Fruit fly (Drosophila melanogaster) whole organism, wandering third instar larva: ENCODE results near the gene Fur2.

Experiments used
- Abd-B ChIP-seq: fragments of >200 bp; optimal IDR thresholded peaks from 2 replicates; lab custom pipeline; 2017; ENCODE audit warnings: missing biosample characterization, missing genetic modification characterization
- CG32264 ChIP-seq: fragments of 200-800 bp; sonication (Bioruptor generic); optimal IDR thresholded peaks from 2 replicates; lab custom pipeline; 2016; ENCODE audit warnings: missing biosample characterization, missing genetic modification characterization
- CG9705 ChIP-seq: fragments of 200-800 bp; sonication (Bioruptor generic); optimal IDR thresholded peaks from 2 replicates; lab custom pipeline; 2018; ENCODE audit warnings: missing biosample characterization, mild to moderate bottlenecking, missing genetic modification characterization
- CrebA ChIP-seq: fragments of 200-800 bp; sonication (Bioruptor generic); optimal IDR thresholded peaks from 2 replicates; lab custom pipeline; 2016; ENCODE audit warnings: missing biosample characterization, mild to moderate bottlenecking, missing genetic modification characterization, borderline replicate concordance
- Dfd ChIP-seq: fragments of >200 bp; optimal IDR thresholded peaks from 2 replicates; lab custom pipeline; 2017; ENCODE audit warnings: missing biosample characterization, missing genetic modification characterization
- Dif ChIP-seq: fragments of 200-275, 200-300 bp; sonication (Bioruptor generic); optimal IDR thresholded peaks from 2 replicates; lab custom pipeline; 2018; ENCODE audit warnings: missing biosample characterization, missing genetic modification characterization; ENCODE audit not compliant: partially characterized antibody
- GATAd ChIP-seq: sonication (Bioruptor generic); optimal IDR thresholded peaks from 2 replicates; lab custom pipeline; 2016; ENCODE audit warnings: missing biosample characterization, missing genetic modification characterization
- HLH106 ChIP-seq: fragments of 200-800 bp; optimal IDR thresholded peaks from 3 replicates; lab custom pipeline; 2019; ENCODE audit warnings: missing biosample characterization, mild to moderate bottlenecking, missing genetic modification characterization, moderate library complexity
- Hnf4 ChIP-seq: fragments of 200-800 bp; sonication (Bioruptor generic); optimal IDR thresholded peaks from 2 replicates; lab custom pipeline; 2016; ENCODE audit warnings: missing biosample characterization, mild to moderate bottlenecking, missing genetic modification characterization
- Hr78 ChIP-seq: fragments of >200 bp; optimal IDR thresholded peaks from 2 replicates; lab custom pipeline; 2017; ENCODE audit warnings: missing biosample characterization, missing genetic modification characterization
- Jra ChIP-seq: sonication (Bioruptor generic); optimal IDR thresholded peaks from 2 replicates; lab custom pipeline; 2016; ENCODE audit warnings: missing biosample characterization, missing genetic modification characterization
- Mio ChIP-seq: sonication (Bioruptor generic); optimal IDR thresholded peaks from 2 replicates; lab custom pipeline; 2016; ENCODE audit warnings: missing biosample characterization, missing genetic modification characterization
- Myc ChIP-seq: fragments of >200 bp; optimal IDR thresholded peaks from 2 replicates; lab custom pipeline; 2017
- N ChIP-seq: fragments of >200 bp; optimal IDR thresholded peaks from 2 replicates; lab custom pipeline; 2018; ENCODE audit warnings: missing biosample characterization, missing external identifiers, missing genetic modification characterization
- OdsH ChIP-seq: fragments of 200-800 bp; sonication (Bioruptor generic); optimal IDR thresholded peaks from 2 replicates; lab custom pipeline; 2016; ENCODE audit warnings: missing biosample characterization, mild to moderate bottlenecking, missing genetic modification characterization
- Rel ChIP-seq, 2 experiments: fragments of 200-800 bp; sonication (Bioruptor generic) in 1 of 2; optimal IDR thresholded peaks; 2 replicates in 1 of 2; 3 replicates in 1 of 2; lab custom pipeline; 2016 to 2019; ENCODE audit warnings: mild to moderate bottlenecking in 2 of 2, missing biosample characterization in 2 of 2, missing genetic modification characterization in 2 of 2, moderate library complexity in 1 of 2
- Sp1 ChIP-seq: fragments of 200-800 bp; sonication (Bioruptor generic); optimal IDR thresholded peaks from 3 replicates; lab custom pipeline; 2019; ENCODE audit warnings: missing biosample characterization, mild to moderate bottlenecking, missing genetic modification characterization, moderate library complexity
- Vsx2 ChIP-seq: fragments of 200-300, 225-300 bp; sonication (Bioruptor generic); optimal IDR thresholded peaks from 2 replicates; lab custom pipeline; 2018; ENCODE audit warnings: missing biosample characterization, missing genetic modification characterization; ENCODE audit not compliant: partially characterized antibody
- br ChIP-seq: fragments of 200-800 bp; sonication (Bioruptor generic); optimal IDR thresholded peaks from 2 replicates; lab custom pipeline; 2016; ENCODE audit warnings: missing biosample characterization, missing genetic modification characterization
- brk ChIP-seq: fragments of 200-800 bp; sonication (Bioruptor generic); optimal IDR thresholded peaks from 2 replicates; lab custom pipeline; 2016; ENCODE audit warnings: missing biosample characterization, mild to moderate bottlenecking, missing genetic modification characterization
- dl ChIP-seq, 2 experiments: fragments of 175-275, 200-275 bp in 1 of 2; fragments of 200-275 bp in 1 of 2; sonication (Bioruptor generic); optimal IDR thresholded peaks; lab custom pipeline; 2018; ENCODE audit warnings: mild to moderate bottlenecking in 2 of 2, missing biosample characterization in 2 of 2, missing genetic modification characterization in 2 of 2, moderate library complexity in 2 of 2; ENCODE audit not compliant: partially characterized antibody in 2 of 2, insufficient read depth in 1 of 2
- dmrt93B ChIP-seq: fragments of 200-800 bp; sonication (Bioruptor generic); optimal IDR thresholded peaks from 2 replicates; lab custom pipeline; 2018; ENCODE audit warnings: missing biosample characterization, mild to moderate bottlenecking, missing genetic modification characterization
- dsf ChIP-seq: sonication (Bioruptor generic); optimal IDR thresholded peaks from 2 replicates; lab custom pipeline; 2016; ENCODE audit warnings: missing biosample characterization, missing genetic modification characterization, borderline replicate concordance
- ey ChIP-seq: fragments of 200-800 bp; sonication (Bioruptor generic); optimal IDR thresholded peaks from 2 replicates; lab custom pipeline; 2016; ENCODE audit warnings: missing biosample characterization, missing genetic modification characterization
- foxo ChIP-seq, 2 experiments: fragments of 200-800 bp; sonication (Bioruptor generic); optimal IDR thresholded peaks; 2 replicates in 1 of 2; 3 replicates in 1 of 2; lab custom pipeline; 2016 to 2017; ENCODE audit warnings: missing biosample characterization in 2 of 2, missing genetic modification characterization in 2 of 2
- fru ChIP-seq: fragments of 200-800 bp; sonication (Bioruptor generic); optimal IDR thresholded peaks from 3 replicates; lab custom pipeline; 2016; ENCODE audit warnings: missing biosample characterization, mild to moderate bottlenecking, missing genetic modification characterization
- h ChIP-seq: fragments of 200-800 bp; sonication (Bioruptor generic); optimal IDR thresholded peaks from 3 replicates; lab custom pipeline; 2016; ENCODE audit warnings: missing biosample characterization, mild to moderate bottlenecking, missing genetic modification characterization
- jim ChIP-seq: fragments of 175-275, 200-325 bp; sonication (Bioruptor generic); optimal IDR thresholded peaks from 2 replicates; lab custom pipeline; 2016; ENCODE audit warnings: missing biosample characterization, mild to moderate bottlenecking, missing genetic modification characterization
- lola ChIP-seq: fragments of >200 bp; optimal IDR thresholded peaks from 2 replicates; lab custom pipeline; 2017; ENCODE audit warnings: missing biosample characterization, missing genetic modification characterization
- pan ChIP-seq: fragments of >200 bp; optimal IDR thresholded peaks from 2 replicates; lab custom pipeline; 2017
- rgr ChIP-seq: fragments of 200-800 bp; sonication (Bioruptor generic); optimal IDR thresholded peaks from 3 replicates; lab custom pipeline; 2016; ENCODE audit warnings: missing biosample characterization, mild to moderate bottlenecking, missing genetic modification characterization
- sage ChIP-seq: fragments of 200-800 bp; sonication (Bioruptor generic); optimal IDR thresholded peaks from 2 replicates; lab custom pipeline; 2016; ENCODE audit warnings: missing biosample characterization, mild to moderate bottlenecking, missing genetic modification characterization
- sv ChIP-seq: fragments of 200-800 bp; sonication (Bioruptor generic); optimal IDR thresholded peaks from 3 replicates; lab custom pipeline; 2016; ENCODE audit warnings: missing biosample characterization, missing genetic modification characterization
- tai ChIP-seq: sonication (Bioruptor generic); optimal IDR thresholded peaks from 2 replicates; lab custom pipeline; 2016; ENCODE audit warnings: missing biosample characterization, missing genetic modification characterization
- usp ChIP-seq: fragments of >200 bp; optimal IDR thresholded peaks from 2 replicates; lab custom pipeline; 2017; ENCODE audit warnings: missing biosample characterization, missing genetic modification characterization
- woc ChIP-seq: sonication (Bioruptor generic); optimal IDR thresholded peaks from 2 replicates; lab custom pipeline; 2016; ENCODE audit warnings: missing biosample characterization, mild to moderate bottlenecking, missing genetic modification characterization

The Fur2 gene

DNA sequence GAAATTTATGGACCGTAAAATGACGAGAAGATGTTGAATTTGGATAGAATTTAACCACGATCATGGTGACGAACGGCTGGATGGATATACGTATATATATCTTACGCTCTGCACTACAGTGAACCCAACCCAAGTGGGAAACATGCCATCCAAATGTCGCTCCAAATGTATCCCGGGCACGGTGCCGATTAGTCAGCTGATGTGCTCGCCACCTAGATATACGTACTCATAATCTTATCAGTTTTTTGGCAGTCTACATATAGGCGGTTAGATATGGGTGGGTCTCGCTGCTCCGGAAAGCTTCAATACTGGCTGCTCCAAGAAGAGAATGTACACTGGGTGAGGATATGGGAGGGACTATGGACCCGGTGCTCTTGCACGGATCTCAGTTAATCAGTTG lies 33.2 kb downstream of the Fur2 start:
- TF ChIP-seq CG9705 (GFP tag; lab: Kevin White, UChicago) (no peak), Jra (GFP tag; lab: Kevin White, UChicago) (no peak), dmrt93B (GFP tag; lab: Kevin White, UChicago) (no peak), h (GFP tag; lab: Kevin White, UChicago) (no peak), dsf (GFP tag; lab: Kevin White, UChicago) (no peak), usp (GFP tag; lab: Kevin White, UChicago) (no peak), Hr78 (GFP tag; lab: Kevin White, UChicago) (no peak), ey (GFP tag; lab: Kevin White, UChicago) (no peak), fru (GFP tag; lab: Kevin White, UChicago) (no peak), CG32264 (GFP tag; lab: Kevin White, UChicago) (no peak), jim (no peak), Dif (no peak), Mio (no peak), rgr (GFP tag; lab: Kevin White, UChicago) (no peak), sv (GFP tag; lab: Kevin White, UChicago) (no peak), OdsH (no peak), Vsx2 (GFP tag; lab: Kevin White, UChicago) (no peak)

DNA sequence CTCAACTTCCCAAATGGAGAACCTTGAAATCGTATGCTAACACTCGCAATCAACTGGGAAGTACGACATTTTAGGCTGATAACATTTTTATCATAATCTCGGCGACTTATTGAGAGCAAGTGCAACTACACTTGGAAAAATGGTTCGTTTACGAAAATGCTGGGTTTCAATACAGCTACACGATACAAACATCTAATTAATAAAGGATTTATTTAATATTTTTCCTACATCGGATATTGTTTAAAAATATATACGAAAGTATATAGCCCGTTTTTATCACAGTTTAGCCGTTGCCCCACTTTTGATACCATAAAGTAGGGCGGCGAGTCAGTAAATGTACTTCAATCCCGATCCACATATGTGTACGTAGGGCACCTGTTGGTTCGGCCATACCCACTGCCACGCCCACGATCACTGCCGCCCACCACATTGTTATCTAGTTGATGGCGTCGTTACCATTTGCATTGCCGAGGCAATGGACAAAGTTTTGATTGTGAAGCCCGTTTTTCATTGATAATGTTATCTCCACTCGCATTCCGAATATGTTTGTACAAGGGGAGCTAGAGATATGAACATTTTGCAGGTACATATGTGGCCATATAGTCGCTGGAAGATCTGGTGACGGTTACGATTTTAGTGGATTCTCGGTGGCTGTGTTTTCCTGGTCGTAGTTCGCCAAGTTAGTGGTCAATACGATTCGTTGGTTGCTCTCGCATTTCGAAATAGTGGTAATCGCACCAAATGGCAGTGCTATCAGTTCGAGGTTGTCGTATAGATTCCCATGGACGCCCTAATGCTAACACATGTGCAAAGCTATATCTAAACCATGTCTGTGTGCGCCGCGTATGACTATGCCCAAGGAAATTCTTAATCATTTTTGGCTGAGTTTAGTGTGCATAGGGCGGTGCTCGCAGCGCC lies 41.8 kb downstream of the Fur2 start, which contains the start of gene Traf-like:
Gene Traf-like, plus strand, starts transcription at position 596 of the 918 bp plus-strand sequence.
- peak; percentile 24 for TF ChIP-seq h (GFP tag; lab: Kevin White, UChicago)
- TF ChIP-seq Mio, result no peak
- peak; percentile 34 for TF ChIP-seq fru (GFP tag; lab: Kevin White, UChicago)
- TF ChIP-seq N (GFP tag; lab: Kevin White, UChicago), result no peak
- no peak for TF ChIP-seq CG32264 (GFP tag; lab: Kevin White, UChicago)
- no peak for TF ChIP-seq GATAd (GFP tag; lab: Kevin White, UChicago)
- no peak for TF ChIP-seq brk (GFP tag; lab: Kevin White, UChicago)
- TF ChIP-seq Hnf4 (GFP tag; lab: Kevin White, UChicago), result no peak
- no peak for TF ChIP-seq pan (lab: Kevin White, UChicago)
- peak in 1 of 2 experiments; percentile 48 for TF ChIP-seq foxo (GFP tag; optimal IDR thresholded peaks at IDR 0.05; lab: Kevin White, UChicago)
- TF ChIP-seq br (GFP tag; lab: Kevin White, UChicago), result no peak
- no peak for TF ChIP-seq Jra (GFP tag; lab: Kevin White, UChicago)
- no peak for TF ChIP-seq CG9705 (GFP tag; lab: Kevin White, UChicago)
- TF ChIP-seq Dif, result peak; percentile 47
- TF ChIP-seq tai (GFP tag; lab: Kevin White, UChicago), result no peak
- TF ChIP-seq OdsH, result no peak
- TF ChIP-seq lola (GFP tag; lab: Kevin White, UChicago), result no peak
- no peak for TF ChIP-seq Myc
- no peak for TF ChIP-seq sage (GFP tag; lab: Kevin White, UChicago)
- TF ChIP-seq Vsx2 (GFP tag; lab: Kevin White, UChicago), result no peak
- no peak for TF ChIP-seq Dfd (GFP tag; lab: Kevin White, UChicago)
- no peak for TF ChIP-seq usp (GFP tag; lab: Kevin White, UChicago)
- peak; percentile 9 for TF ChIP-seq HLH106 (tag; lab: Kevin White, UChicago)
- no peak for TF ChIP-seq rgr (GFP tag; lab: Kevin White, UChicago)
- TF ChIP-seq Rel (GFP tag; optimal IDR thresholded peaks at IDR 0.05; lab: Kevin White, UChicago), result no peak
- peak; percentile 72 for TF ChIP-seq Rel (tag; optimal IDR thresholded peaks at IDR 0.05; lab: Kevin White, UChicago)
- no peak for TF ChIP-seq woc (GFP tag; lab: Kevin White, UChicago)
- TF ChIP-seq CrebA (GFP tag; lab: Kevin White, UChicago), result no peak
- no peak for TF ChIP-seq sv (GFP tag; lab: Kevin White, UChicago)
- no peak for TF ChIP-seq Sp1
- no peak for TF ChIP-seq jim
- TF ChIP-seq ey (GFP tag; lab: Kevin White, UChicago), result no peak
- no peak for TF ChIP-seq Abd-B (GFP tag; lab: Kevin White, UChicago)
- no peak for TF ChIP-seq Hr78 (GFP tag; lab: Kevin White, UChicago)
- TF ChIP-seq dsf (GFP tag; lab: Kevin White, UChicago), result no peak
- TF ChIP-seq dl (GFP tag; optimal IDR thresholded peaks at IDR 0.05; lab: Kevin White, UChicago; ENCODE audit: insufficient read depth in 1 of 2, partially characterized antibody in 2 of 2), result no peak
- TF ChIP-seq dmrt93B (GFP tag; lab: Kevin White, UChicago), result no peak
